Worm (Caenorhabditis elegans) whole organism, L2 larva: Measurements from ENCODE around the gene fbxb-84.

ENCODE experiments used
- aly-2 ChIP-seq: fragments of 150-350 bp; optimal IDR thresholded peaks from 2 replicates; lab custom pipeline; 2014; ENCODE audit warnings: missing biosample characterization, missing genetic modification characterization
- blmp-1 ChIP-seq: sonication (generic microtip); optimal IDR thresholded peaks from 2 replicates; lab custom pipeline; 2017; ENCODE audit warnings: missing genetic modification characterization, mild to moderate bottlenecking, missing compliant biosample characterization, antibody characterized with exemption, moderate library complexity; ENCODE audit not compliant: insufficient read depth
- ceh-16 ChIP-seq: fragments of 150-350 bp; optimal IDR thresholded peaks from 2 replicates; lab custom pipeline; 2014; ENCODE audit warnings: missing biosample characterization, missing genetic modification characterization
- lin-39 ChIP-seq: fragments of 150-350 bp; optimal IDR thresholded peaks from 2 replicates; lab custom pipeline; 2014; ENCODE audit warnings: missing biosample characterization, missing genetic modification reagents, missing genetic modification characterization
- nhr-237 ChIP-seq: fragments of 150-350 bp; optimal IDR thresholded peaks from 2 replicates; lab custom pipeline; 2014; ENCODE audit warnings: missing biosample characterization, missing genetic modification characterization
- unc-62 ChIP-seq: fragments of 150-350 bp; optimal IDR thresholded peaks from 2 replicates; lab custom pipeline; 2014; ENCODE audit warnings: missing biosample characterization, missing genetic modification reagents, missing genetic modification characterization

ce11 chrIII:117210-117609, 29.1 kb downstream of the fbxb-84 start, which contains the start of gene C29F9.5:
- TF ChIP-seq ceh-16 (tag; lab: Kevin White, UChicago) (no peak), aly-2 (no peak), unc-62 (GFP tag; lab: Kevin White, UChicago) (no peak), lin-39 (tag; lab: Kevin White, UChicago) (no peak), nhr-237 (no peak), blmp-1 (tag; lab: Kevin White, UChicago) (no peak)
